Worm (Caenorhabditis elegans) whole organism, late embryonic: Measurements from ENCODE around the gene kcc-2.

Experiments
- ceh-31 ChIP-seq: sonication (generic microtip); optimal IDR thresholded peaks from 2 replicates; lab custom pipeline; 2016; ENCODE audit warnings: missing genetic modification characterization, missing compliant biosample characterization
- hlh-30 ChIP-seq: sonication (generic microtip); optimal IDR thresholded peaks from 2 replicates; lab custom pipeline; 2017; ENCODE audit warnings: antibody characterized with exemption, missing genetic modification characterization, missing compliant biosample characterization; ENCODE audit not compliant: insufficient read depth
- lim-6 ChIP-seq: sonication (generic microtip); optimal IDR thresholded peaks from 2 replicates; lab custom pipeline; 2016; ENCODE audit warnings: missing genetic modification characterization, missing compliant biosample characterization
- nfya-1 ChIP-seq: sonication (generic microtip); optimal IDR thresholded peaks from 2 replicates; lab custom pipeline; 2017; ENCODE audit warnings: missing genetic modification characterization, mild to moderate bottlenecking, missing compliant biosample characterization, antibody characterized with exemption, moderate library complexity
- nhr-11 ChIP-seq: fragments of 150-350 bp; optimal IDR thresholded peaks from 2 replicates; lab custom pipeline; 2014; ENCODE audit warnings: missing biosample characterization, missing genetic modification characterization
- pha-2 ChIP-seq: sonication (generic microtip); optimal IDR thresholded peaks from 2 replicates; lab custom pipeline; 2017; ENCODE audit warnings: mild to moderate bottlenecking, missing genetic modification characterization, missing compliant biosample characterization
- pros-1 ChIP-seq: fragments of 150-350 bp; optimal IDR thresholded peaks from 2 replicates; lab custom pipeline; 2014; ENCODE audit warnings: missing biosample characterization, missing genetic modification reagents, missing genetic modification characterization
- sox-4 ChIP-seq: sonication (generic microtip); optimal IDR thresholded peaks from 2 replicates; lab custom pipeline; 2017; ENCODE audit warnings: mild to moderate bottlenecking, missing genetic modification characterization, inconsistent platforms, missing compliant biosample characterization
- tbx-2 ChIP-seq: sonication (generic microtip); optimal IDR thresholded peaks from 2 replicates; lab custom pipeline; 2016; ENCODE audit warnings: missing genetic modification characterization, missing compliant biosample characterization

DNA sequence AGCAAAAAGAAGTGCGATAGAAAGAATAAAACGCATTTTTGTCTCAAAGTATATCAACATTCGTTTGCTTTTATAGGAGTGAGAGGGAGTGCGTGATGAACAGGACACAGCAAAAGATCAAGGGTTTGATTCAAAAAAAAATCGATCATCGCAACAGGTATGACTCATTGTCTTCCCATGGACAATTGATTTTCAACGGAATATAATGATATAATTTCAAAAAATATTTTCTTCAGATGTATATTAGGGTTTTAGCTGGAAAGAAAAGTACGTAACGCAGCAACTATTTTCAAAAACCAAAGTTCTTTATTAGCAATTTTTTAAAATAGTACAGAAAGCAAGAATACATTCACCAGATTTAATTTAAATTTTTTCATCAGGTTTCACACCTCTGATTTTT lies 51.5 kb downstream of the kcc-2 start, which contains the start of gene K08B4.7:
- TF ChIP-seq lim-6 (tag; lab: Kevin White, UChicago) = no peak
- TF ChIP-seq tbx-2 (tag; lab: Kevin White, UChicago) = no peak
- no peak for TF ChIP-seq pros-1 (tag; lab: Kevin White, UChicago)
- no peak for TF ChIP-seq sox-4 (tag; lab: Kevin White, UChicago)
- no peak for TF ChIP-seq hlh-30 (tag; lab: Kevin White, UChicago)
- TF ChIP-seq ceh-31 (tag; lab: Kevin White, UChicago) = no peak
- no peak for TF ChIP-seq pha-2 (tag; lab: Kevin White, UChicago)
- no peak for TF ChIP-seq nfya-1 (tag; lab: Kevin White, UChicago)
- TF ChIP-seq nhr-11 (tag; lab: Kevin White, UChicago) = no peak
